Worm (Caenorhabditis elegans): ENCODE data around the gene acl-7.

DNA sequence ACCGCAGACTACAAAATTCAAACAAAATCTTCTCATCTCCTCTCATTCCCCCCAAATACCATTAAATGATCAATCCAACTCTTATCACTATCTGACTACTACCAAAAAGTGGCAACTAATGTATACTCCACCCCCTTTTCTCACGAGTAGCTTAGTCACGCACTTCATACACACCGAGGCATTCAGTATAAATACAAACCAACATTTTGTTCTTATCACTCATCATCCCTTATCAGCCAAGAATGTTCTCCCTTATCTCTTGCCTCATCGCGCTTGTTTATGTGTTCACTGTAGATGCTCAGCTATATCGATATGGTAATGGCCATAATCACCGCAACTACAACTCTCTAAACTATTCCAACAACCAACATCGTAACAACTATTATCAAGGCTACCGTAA, 7.2 kb upstream of the acl-7 start, which contains the start of gene Y46G5A.36:
- TF ChIP-seq lsy-2 (tag; optimal IDR thresholded peaks at IDR 0.05) = no peak
- no peak for TF ChIP-seq F16B12.6 (tag; optimal IDR thresholded peaks at IDR 0.05)
- TF ChIP-seq ceh-88 (GFP tag; IDR thresholded peaks at IDR 0.05) = no peak
- no peak for TF ChIP-seq dpl-1 (GFP tag; optimal IDR thresholded peaks at IDR 0.05)
